Worm (Caenorhabditis elegans) whole organism, midembryonic: ENCODE results near the gene C15H9.3.

Experiments
- T22C8.4 ChIP-seq: fragments of 200-800 bp; sonication (Bioruptor generic); IDR thresholded peaks from 2 replicates; pipeline ENCODE4 v1.3.6; 2022; ENCODE audit warnings: missing genetic modification characterization, missing compliant biosample characterization
- cog-1 ChIP-seq: sonication (generic microtip); optimal IDR thresholded peaks from 2 replicates; lab custom pipeline; 2016; ENCODE audit warnings: missing genetic modification characterization, missing compliant biosample characterization
- flt-1 ChIP-seq: fragments of 200-800 bp; sonication (Bioruptor generic); IDR thresholded peaks from 2 replicates; pipeline ENCODE4 v1.3.6; 2022; ENCODE audit warnings: missing genetic modification characterization, missing compliant biosample characterization
- klf-2 ChIP-seq: fragments of 200-800 bp; sonication (Bioruptor generic); conservative IDR thresholded peaks from 2 replicates; pipeline ENCODE4 v1.3.6; 2022; ENCODE audit warnings: missing genetic modification reagents, missing genetic modification characterization, missing compliant biosample characterization
- ref-1 ChIP-seq: fragments of 200-800 bp; sonication (Bioruptor generic); conservative IDR thresholded peaks from 2 replicates; pipeline ENCODE4 v1.3.6; 2022; ENCODE audit warnings: missing genetic modification reagents, missing genetic modification characterization, missing compliant biosample characterization
- tab-1 ChIP-seq: fragments of 200-800 bp; sonication (Bioruptor generic); IDR thresholded peaks from 2 replicates; pipeline ENCODE4 v1.3.6; 2022; ENCODE audit warnings: missing genetic modification characterization, missing compliant biosample characterization
- ztf-29 ChIP-seq: fragments of 200-800 bp; sonication (Bioruptor generic); IDR thresholded peaks from 2 replicates; pipeline ENCODE4 v1.3.6; 2022; ENCODE audit warnings: missing genetic modification reagents, missing genetic modification characterization, missing compliant biosample characterization

ce11 chrX:6112817-6113216 lies 2.8 kb upstream of the C15H9.3 start, which contains the start of gene prx-3:
- no peak for TF ChIP-seq T22C8.4 (GFP tag; lab: Robert Waterston, UW)
- no peak for TF ChIP-seq tab-1 (GFP tag; lab: Robert Waterston, UW)
- TF ChIP-seq klf-2 = no peak
- no peak for TF ChIP-seq flt-1 (GFP tag; lab: Robert Waterston, UW)
- TF ChIP-seq ztf-29 (GFP tag; lab: Robert Waterston, UW) = no peak
- TF ChIP-seq ref-1 (GFP tag; lab: Robert Waterston, UW) = no peak
- TF ChIP-seq cog-1 = no peak
